Worm (Caenorhabditis elegans): ENCODE results near the gene F56D2.5.

- TF ChIP-seq ama-1 (optimal IDR thresholded peaks at IDR 0.05), result no peak
- 0 out of 2 replicates have a peak, but pooled peaks have one; percentile 39 for TF ChIP-seq php-3 (GFP tag; IDR thresholded peaks at IDR 0.05)
- no peak for TF ChIP-seq ztf-11 (tag; optimal IDR thresholded peaks at IDR 0.05)
- TF ChIP-seq fkh-10 (GFP tag; optimal IDR thresholded peaks at IDR 0.05), result no peak
- no peak for TF ChIP-seq pha-4 (GFP tag; IDR thresholded peaks at IDR 0.05)
- TF ChIP-seq pha-4 (tag; optimal IDR thresholded peaks at IDR 0.05), result no peak
- TF ChIP-seq lin-39 (tag; optimal IDR thresholded peaks at IDR 0.05), result no peak
- no peak for TF ChIP-seq set-16 (GFP tag; IDR thresholded peaks at IDR 0.05)
- no peak for TF ChIP-seq daf-16 (GFP tag; optimal IDR thresholded peaks at IDR 0.05)
- TF ChIP-seq daf-16 (tag; optimal IDR thresholded peaks at IDR 0.05), result peak; percentile 71
- no peak for TF ChIP-seq skn-1 (tag; optimal IDR thresholded peaks at IDR 0.05)
- no peak for TF ChIP-seq ztf-7 (tag; optimal IDR thresholded peaks at IDR 0.05)
- peak; percentile 83 for TF ChIP-seq pqm-1 (tag; optimal IDR thresholded peaks at IDR 0.05)
- TF ChIP-seq D1046.2 (GFP tag; IDR thresholded peaks at IDR 0.05), result no peak
These were observed 29.1 kb upstream of the F56D2.5 start, which contains the start of gene C05D2.8 for ce11 chrIII:5610276-5610675.

Data from whole organism, L4 larva.